Fruit fly (Drosophila melanogaster): ENCODE measurements around the gene CG8892.

Gene CG8892

dm6 chr2L:4930541-4930940, 50.9 kb downstream of the CG8892 start:
- TF ChIP-seq CG1620 (GFP tag; optimal IDR thresholded peaks at IDR 0.05) (no peak), pad (GFP tag; optimal IDR thresholded peaks at IDR 0.05) (no peak), Clk (GFP tag; optimal IDR thresholded peaks at IDR 0.05) (no peak), CG14711 (tag; optimal IDR thresholded peaks at IDR 0.05) (peak; percentile 69), CG12768 (GFP tag; optimal IDR thresholded peaks at IDR 0.05) (peak; percentile 51), CG11617 (GFP tag; optimal IDR thresholded peaks at IDR 0.05) (peak; percentile 20), CG7045 (GFP tag; optimal IDR thresholded peaks at IDR 0.05) (peak; percentile 83), CG7101 (tag; optimal IDR thresholded peaks at IDR 0.05) (peak; percentile 67), CG5204 (GFP tag; optimal IDR thresholded peaks at IDR 0.05) (peak; percentile 61), CG33017 (tag; optimal IDR thresholded peaks at IDR 0.05) (peak; percentile 90), Hr96 (GFP tag; optimal IDR thresholded peaks at IDR 0.05) (peak; percentile 12), toe (GFP tag; optimal IDR thresholded peaks at IDR 0.05) (peak; percentile 9), cnc (optimal IDR thresholded peaks at IDR 0.05) (no peak), kay (GFP tag; ENCODE audit: borderline replicate concordance) (peak; percentile 36), Crg-1 (GFP tag; optimal IDR thresholded peaks at IDR 0.05) (no peak), ovo (GFP tag; optimal IDR thresholded peaks at IDR 0.05) (no peak), Mnt (GFP tag; optimal IDR thresholded peaks at IDR 0.05) (no peak), bab1 (GFP tag; optimal IDR thresholded peaks at IDR 0.05) (peak; percentile 35), cic (GFP tag; optimal IDR thresholded peaks at IDR 0.05) (no peak), tj (GFP tag; optimal IDR thresholded peaks at IDR 0.05) (peak; percentile 30)

Data from whole organism, adult.